Worm (Caenorhabditis elegans) whole organism, L4 larva: ENCODE data around the gene T10F2.2.

ENCODE experiments used
- F10B5.3 ChIP-seq: sonication (generic microtip); optimal IDR thresholded peaks from 2 replicates; lab custom pipeline; 2016; ENCODE audit warnings: mild to moderate bottlenecking, missing genetic modification characterization, missing compliant biosample characterization
- F26F4.8 ChIP-seq: fragments of 200-800 bp; sonication (Bioruptor generic); conservative IDR thresholded peaks from 2 replicates; pipeline ENCODE4 v1.3.6; 2022; ENCODE audit warnings: missing genetic modification characterization, missing compliant biosample characterization
- F37D6.2 ChIP-seq: sonication (generic microtip); optimal IDR thresholded peaks from 2 replicates; lab custom pipeline; 2016; ENCODE audit warnings: mild to moderate bottlenecking, missing genetic modification characterization, missing compliant biosample characterization
- R02D3.7 ChIP-seq: fragments of 150-350 bp; sonication (generic microtip); optimal IDR thresholded peaks from 3 replicates; lab custom pipeline; 2014; ENCODE audit warnings: missing biosample characterization, missing genetic modification characterization
- Y105C5A.15 ChIP-seq: fragments of 200-800 bp; sonication (Bioruptor generic); IDR thresholded peaks from 2 replicates; pipeline ENCODE4 v1.3.6; 2022; ENCODE audit warnings: missing genetic modification characterization, missing compliant biosample characterization
- Y75B8A.6 ChIP-seq: fragments of 200-800 bp; sonication (Bioruptor generic); IDR thresholded peaks from 2 replicates; pipeline ENCODE4 v1.3.6; 2022; ENCODE audit warnings: missing genetic modification reagents, missing genetic modification characterization, missing compliant biosample characterization
- ZK546.5 ChIP-seq, 2 experiments: sonication (generic microtip); optimal IDR thresholded peaks; 2 replicates each; lab custom pipeline; 2017; ENCODE audit warnings: missing biosample characterization in 2 of 2, missing genetic modification characterization in 2 of 2
- aha-1 ChIP-seq: fragments of 150-350 bp; peaks from one replicate; lab custom pipeline; 2014; ENCODE audit warnings: missing biosample characterization, missing genetic modification characterization
- ceh-20 ChIP-seq: fragments of 200-800 bp; sonication (Bioruptor generic); IDR thresholded peaks from 2 replicates; pipeline ENCODE4 v1.3.6; 2022; ENCODE audit warnings: missing genetic modification reagents, missing genetic modification characterization, missing compliant biosample characterization
- ceh-28 ChIP-seq: fragments of 150-350 bp; optimal IDR thresholded peaks from 2 replicates; lab custom pipeline; 2014; ENCODE audit warnings: missing biosample characterization, missing genetic modification reagents, missing genetic modification characterization
- ceh-44 ChIP-seq: fragments of 200-800 bp; sonication (Bioruptor generic); IDR thresholded peaks from 2 replicates; pipeline ENCODE4 v1.3.6; 2022; ENCODE audit warnings: missing genetic modification reagents, missing genetic modification characterization, missing compliant biosample characterization
- ces-1 ChIP-seq: fragments of 150-350 bp; sonication (generic microtip); optimal IDR thresholded peaks from 4 replicates; lab custom pipeline; 2014; ENCODE audit warnings: missing biosample characterization, missing genetic modification reagents, missing genetic modification characterization
- ctbp-1 ChIP-seq: fragments of 200-800 bp; sonication (Bioruptor generic); IDR thresholded peaks from 2 replicates; pipeline ENCODE4 v1.3.6; 2022; ENCODE audit warnings: missing genetic modification reagents, missing genetic modification characterization, missing compliant biosample characterization
- daf-12 ChIP-seq: fragments of 150-350 bp; optimal IDR thresholded peaks from 2 replicates; lab custom pipeline; 2014; ENCODE audit warnings: missing biosample characterization, missing genetic modification reagents, missing genetic modification characterization
- daf-16 ChIP-seq, 3 experiments: sonication (generic microtip); optimal IDR thresholded peaks; 2 replicates each; lab custom pipeline; 2016 to 2017; ENCODE audit warnings: missing genetic modification characterization in 3 of 3, missing genetic modification reagents in 3 of 3, mild to moderate bottlenecking in 2 of 3, missing compliant biosample characterization in 2 of 3, missing biosample characterization in 1 of 3, moderate library complexity in 1 of 3
- dmd-6 ChIP-seq: fragments of 200-800 bp; sonication (Bioruptor generic); IDR thresholded peaks from 2 replicates; pipeline ENCODE4 v1.3.6; 2022; ENCODE audit warnings: missing genetic modification reagents, missing genetic modification characterization, missing compliant biosample characterization
- dmd-9 ChIP-seq: fragments of 200-800 bp; sonication (Bioruptor generic); IDR thresholded peaks from 2 replicates; pipeline ENCODE4 v1.3.6; 2022; ENCODE audit warnings: missing genetic modification reagents, missing genetic modification characterization, missing compliant biosample characterization
- duxl-1 ChIP-seq: sonication (generic microtip); optimal IDR thresholded peaks from 2 replicates; lab custom pipeline; 2016; ENCODE audit warnings: mild to moderate bottlenecking, missing genetic modification characterization, moderate library complexity, missing compliant biosample characterization; ENCODE audit not compliant: poor library complexity
- egl-43 ChIP-seq: fragments of 200-800 bp; sonication (Bioruptor generic); IDR thresholded peaks from 2 replicates; pipeline ENCODE4 v1.3.6; 2022; ENCODE audit warnings: missing genetic modification reagents, missing genetic modification characterization, missing compliant biosample characterization
- fkh-10 ChIP-seq: fragments of 150-350 bp; optimal IDR thresholded peaks from 2 replicates; lab custom pipeline; 2014; ENCODE audit warnings: missing biosample characterization, missing genetic modification reagents, missing genetic modification characterization
- gei-8 ChIP-seq: fragments of 200-800 bp; sonication (Bioruptor generic); optimal IDR thresholded peaks from 2 replicates; lab custom pipeline; 2018; ENCODE audit warnings: mild to moderate bottlenecking, missing genetic modification characterization, missing compliant biosample characterization
- hlh-11 ChIP-seq: fragments of 200-800 bp; sonication (Bioruptor generic); optimal IDR thresholded peaks from 2 replicates; lab custom pipeline; 2018; ENCODE audit warnings: mild to moderate bottlenecking, missing genetic modification characterization, missing compliant biosample characterization
- hmg-1.1 ChIP-seq: fragments of 200-800 bp; sonication (Bioruptor generic); IDR thresholded peaks from 2 replicates; pipeline ENCODE4 v1.3.6; 2022; ENCODE audit warnings: missing genetic modification reagents, missing genetic modification characterization, missing compliant biosample characterization
- lin-1 ChIP-seq: fragments of 200-800 bp; sonication (Bioruptor generic); IDR thresholded peaks from 2 replicates; pipeline ENCODE4 v1.3.6; 2022; ENCODE audit warnings: missing genetic modification reagents, missing genetic modification characterization, missing compliant biosample characterization
- lin-13 ChIP-seq: fragments of 150-350 bp; optimal IDR thresholded peaks from 2 replicates; lab custom pipeline; 2014; ENCODE audit warnings: missing biosample characterization, missing genetic modification reagents, missing genetic modification characterization
- lin-15B ChIP-seq: fragments of 150-350 bp; sonication (generic microtip); optimal IDR thresholded peaks from 3 replicates; lab custom pipeline; 2014; ENCODE audit warnings: missing biosample characterization, missing genetic modification characterization
- lin-38 ChIP-seq: fragments of 200-800 bp; sonication (Bioruptor generic); IDR thresholded peaks from 2 replicates; pipeline ENCODE4 v1.3.6; 2022; ENCODE audit warnings: missing genetic modification reagents, missing genetic modification characterization, missing compliant biosample characterization
- lin-39 ChIP-seq: fragments of 150-350 bp; optimal IDR thresholded peaks from 2 replicates; lab custom pipeline; 2014; ENCODE audit warnings: missing biosample characterization, missing genetic modification reagents, missing genetic modification characterization
- madf-9 ChIP-seq: fragments of 200-800 bp; sonication (Bioruptor generic); conservative IDR thresholded peaks from 2 replicates; pipeline ENCODE4 v1.3.6; 2022; ENCODE audit warnings: missing genetic modification reagents, missing genetic modification characterization, missing compliant biosample characterization
- mdt-29 ChIP-seq: fragments of 200-800 bp; sonication (Bioruptor generic); IDR thresholded peaks from 2 replicates; pipeline ENCODE4 v1.3.6; 2022; ENCODE audit warnings: missing genetic modification reagents, missing genetic modification characterization, missing compliant biosample characterization
- mep-1 ChIP-seq: fragments of 150-350 bp; sonication (generic microtip); optimal IDR thresholded peaks from 3 replicates; lab custom pipeline; 2014; ENCODE audit warnings: missing biosample characterization, missing genetic modification characterization
- mes-2 ChIP-seq: sonication (generic microtip); optimal IDR thresholded peaks from 2 replicates; lab custom pipeline; 2016; ENCODE audit warnings: missing genotype, mild to moderate bottlenecking, missing genetic modification characterization, missing compliant biosample characterization; ENCODE audit not compliant: poor library complexity, severe bottlenecking
- nhr-102 ChIP-seq: sonication (generic microtip); optimal IDR thresholded peaks from 2 replicates; lab custom pipeline; 2016; ENCODE audit warnings: mild to moderate bottlenecking, missing genetic modification characterization, moderate library complexity, missing compliant biosample characterization
- nhr-237 ChIP-seq: sonication (generic microtip); optimal IDR thresholded peaks from 2 replicates; lab custom pipeline; 2017; ENCODE audit warnings: missing biosample characterization, missing genetic modification characterization
- nhr-28 ChIP-seq: fragments of 150-350 bp; optimal IDR thresholded peaks from 2 replicates; lab custom pipeline; 2014; ENCODE audit warnings: missing biosample characterization, missing genetic modification characterization
- nhr-48 ChIP-seq: sonication (generic microtip); optimal IDR thresholded peaks from 2 replicates; lab custom pipeline; 2016; ENCODE audit warnings: mild to moderate bottlenecking, missing genetic modification characterization, missing compliant biosample characterization
- nhr-76 ChIP-seq: fragments of 150-350 bp; optimal IDR thresholded peaks from 2 replicates; lab custom pipeline; 2014; ENCODE audit warnings: missing biosample characterization, missing genetic modification characterization
- pqm-1 ChIP-seq: sonication (generic microtip); optimal IDR thresholded peaks from 2 replicates; lab custom pipeline; 2017; ENCODE audit warnings: missing biosample characterization, missing genetic modification characterization
- rbr-2 ChIP-seq: sonication (generic microtip); optimal IDR thresholded peaks from 2 replicates; lab custom pipeline; 2016; ENCODE audit warnings: missing genotype, missing genetic modification characterization, missing compliant biosample characterization
- sdz-12 ChIP-seq: fragments of 200-800 bp; sonication (Bioruptor generic); optimal IDR thresholded peaks from 2 replicates; lab custom pipeline; 2018; ENCODE audit warnings: mild to moderate bottlenecking, missing genetic modification characterization, missing compliant biosample characterization
- set-16 ChIP-seq: fragments of 200-800 bp; sonication (Bioruptor generic); IDR thresholded peaks from 2 replicates; pipeline ENCODE4 v1.3.6; 2022; ENCODE audit warnings: missing genetic modification reagents, missing genetic modification characterization, missing compliant biosample characterization
- skn-1 ChIP-seq: fragments of 150-350 bp; optimal IDR thresholded peaks from 2 replicates; lab custom pipeline; 2014; ENCODE audit warnings: missing biosample characterization, missing genetic modification characterization
- spr-3 ChIP-seq: fragments of 200-800 bp; sonication (Bioruptor generic); optimal IDR thresholded peaks from 2 replicates; lab custom pipeline; 2018; ENCODE audit warnings: mild to moderate bottlenecking, missing genetic modification characterization, missing compliant biosample characterization
- tag-97 ChIP-seq: fragments of 200-800 bp; sonication (Bioruptor generic); IDR thresholded peaks from 2 replicates; pipeline ENCODE4 v1.3.6; 2022; ENCODE audit warnings: missing genetic modification characterization, missing compliant biosample characterization
- tra-1 ChIP-seq: fragments of 200-800 bp; sonication (Bioruptor generic); IDR thresholded peaks from 2 replicates; pipeline ENCODE4 v1.3.6; 2022; ENCODE audit warnings: missing genetic modification reagents, missing genetic modification characterization, missing compliant biosample characterization
- unc-39 ChIP-seq: sonication (generic microtip); optimal IDR thresholded peaks from 2 replicates; lab custom pipeline; 2017; ENCODE audit warnings: missing biosample characterization, missing genetic modification characterization
- unc-62 ChIP-seq, 3 experiments: fragments of 150-350 bp in 1 of 3; sonication (generic microtip); optimal IDR thresholded peaks in 2 of 3; peaks in 1 of 3; 1 replicate in 1 of 3; 2 replicates in 2 of 3; lab custom pipeline; 2014 to 2017; ENCODE audit warnings: missing biosample characterization in 3 of 3, missing genetic modification characterization in 3 of 3, missing genetic modification reagents in 3 of 3, missing genotype in 1 of 3
- vab-7 ChIP-seq: fragments of 200-800 bp; sonication (Bioruptor generic); IDR thresholded peaks from 2 replicates; pipeline ENCODE4 v1.3.6; 2022; ENCODE audit warnings: missing genetic modification reagents, missing genetic modification characterization, missing compliant biosample characterization
- zag-1 ChIP-seq: fragments of 150-350 bp; optimal IDR thresholded peaks from 2 replicates; lab custom pipeline; 2014; ENCODE audit warnings: missing biosample characterization, missing genetic modification characterization
- zfp-2 ChIP-seq: sonication (generic microtip); optimal IDR thresholded peaks from 2 replicates; lab custom pipeline; 2016; ENCODE audit warnings: mild to moderate bottlenecking, missing genetic modification characterization, missing compliant biosample characterization
- zip-11 ChIP-seq: fragments of 200-800 bp; sonication (Bioruptor generic); IDR thresholded peaks from 2 replicates; pipeline ENCODE4 v1.3.6; 2022; ENCODE audit warnings: missing genetic modification characterization, missing compliant biosample characterization
- ztf-7 ChIP-seq: fragments of 150-350 bp; optimal IDR thresholded peaks from 2 replicates; lab custom pipeline; 2014; ENCODE audit warnings: missing biosample characterization, missing genetic modification characterization

The T10F2.2 gene

DNA sequence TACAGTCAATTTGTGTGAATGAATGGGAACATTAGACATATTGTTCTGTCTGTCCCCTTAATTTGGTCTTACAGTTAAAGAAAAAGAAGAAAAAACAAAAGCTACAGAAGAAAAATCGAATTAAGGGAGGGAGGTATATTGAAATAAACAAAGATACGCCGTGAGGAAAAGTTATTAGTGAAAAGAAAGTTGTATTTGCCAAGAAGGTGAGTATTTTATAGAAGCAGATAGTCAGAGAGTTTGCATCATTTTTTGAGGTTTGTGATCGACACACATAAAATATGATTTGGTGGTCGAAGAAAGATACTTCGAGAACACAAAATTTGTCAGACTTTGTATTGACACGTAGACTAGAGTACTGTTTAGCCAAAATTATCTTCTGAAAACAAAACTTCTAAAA is 35.2 kb upstream of the T10F2.2 start (continued):
- TF ChIP-seq unc-62 (GFP tag; optimal IDR thresholded peaks at IDR 0.05 in 1 of 2; lab: Kevin White, UChicago) (peak in 1 of 2 experiments; percentile 38), unc-62 (tag; optimal IDR thresholded peaks at IDR 0.05; lab: Kevin White, UChicago) (no peak), nhr-76 (tag; lab: Kevin White, UChicago) (no peak), ceh-20 (GFP tag; lab: Robert Waterston, UW) (no peak), daf-12 (tag; lab: Kevin White, UChicago) (no peak), R02D3.7 (no peak), fkh-10 (GFP tag; lab: Kevin White, UChicago) (no peak), pqm-1 (peak; percentile 75), tra-1 (GFP tag; lab: Robert Waterston, UW) (no peak), tag-97 (GFP tag; lab: Robert Waterston, UW) (no peak), ces-1 (GFP tag; lab: Kevin White, UChicago) (no peak), spr-3 (GFP tag; lab: Kevin White, UChicago) (no peak), lin-39 (tag; lab: Kevin White, UChicago) (no peak), hmg-1.1 (no peak), zag-1 (tag; lab: Kevin White, UChicago) (no peak), nhr-48 (tag; lab: Kevin White, UChicago) (no peak), nhr-102 (no peak), rbr-2 (tag; lab: Kevin White, UChicago) (no peak), nhr-28 (peak; percentile 96), hlh-11 (tag; lab: Kevin White, UChicago) (no peak), unc-39 (no peak), F37D6.2 (no peak), set-16 (no peak), ceh-28 (no peak), zip-11 (GFP tag; lab: Robert Waterston, UW) (no peak), nhr-237 (tag; lab: Kevin White, UChicago) (no peak), skn-1 (no peak), sdz-12 (GFP tag; lab: Kevin White, UChicago) (no peak), lin-15B (no peak), dmd-6 (GFP tag; lab: Robert Waterston, UW) (peak; percentile 34; the same call in 1 of the 2 replicates), egl-43 (no peak), aha-1 (tag; lab: Kevin White, UChicago) (no peak), ctbp-1 (GFP tag; lab: Robert Waterston, UW) (no peak), ztf-7 (tag; lab: Kevin White, UChicago) (peak; percentile 4), ceh-44 (GFP tag; lab: Robert Waterston, UW) (no peak), madf-9 (GFP tag; lab: Robert Waterston, UW) (no peak), mes-2 (tag; lab: Kevin White, UChicago) (no peak), Y75B8A.6 (GFP tag; lab: Robert Waterston, UW) (no peak), lin-13 (GFP tag; lab: Kevin White, UChicago) (no peak), daf-16 (GFP tag; optimal IDR thresholded peaks at IDR 0.05; lab: Kevin White, UChicago) (no peak), daf-16 (tag; optimal IDR thresholded peaks at IDR 0.05; lab: Kevin White, UChicago) (peak; percentile 13), lin-38 (GFP tag; lab: Robert Waterston, UW) (no peak), zfp-2 (no peak), mep-1 (peak; percentile 8), vab-7 (GFP tag; lab: Robert Waterston, UW) (no peak), mdt-29 (GFP tag; lab: Robert Waterston, UW) (no peak), dmd-9 (GFP tag; lab: Robert Waterston, UW) (no peak), duxl-1 (tag; lab: Kevin White, UChicago) (no peak), Y105C5A.15 (GFP tag; lab: Robert Waterston, UW) (no peak), lin-1 (GFP tag; lab: Robert Waterston, UW) (no peak), F26F4.8 (GFP tag; lab: Robert Waterston, UW) (no peak), ZK546.5 (tag; optimal IDR thresholded peaks at IDR 0.05; lab: Kevin White, UChicago) (no peak), F10B5.3 (no peak), gei-8 (GFP tag; lab: Kevin White, UChicago) (no peak)
